Fruit fly (Drosophila melanogaster) whole organism: Measurements from ENCODE around the gene CG11694.

Source experiments
- CG8478 ChIP-seq: fragments of >200 bp; optimal IDR thresholded peaks from 2 replicates; lab custom pipeline; 2018; ENCODE audit warnings: inconsistent platforms
- Dll ChIP-seq: fragments of >200 bp; optimal IDR thresholded peaks from 2 replicates; lab custom pipeline; 2017
- EcR ChIP-seq, 2 experiments: fragments of >200 bp; optimal IDR thresholded peaks; 2 replicates each; lab custom pipeline; 2017; ENCODE audit warnings: missing biosample characterization in 2 of 2, missing genetic modification characterization in 2 of 2, missing genetic modification reagents in 2 of 2
- pan ChIP-seq: fragments of >200 bp; optimal IDR thresholded peaks from 2 replicates; lab custom pipeline; 2017
- psq ChIP-seq: fragments of >200 bp; optimal IDR thresholded peaks from 2 replicates; lab custom pipeline; 2017
- usp ChIP-seq: fragments of >200 bp; optimal IDR thresholded peaks from 2 replicates; lab custom pipeline; 2017; ENCODE audit warnings: missing biosample characterization, missing genetic modification characterization, mixed read lengths

DNA sequence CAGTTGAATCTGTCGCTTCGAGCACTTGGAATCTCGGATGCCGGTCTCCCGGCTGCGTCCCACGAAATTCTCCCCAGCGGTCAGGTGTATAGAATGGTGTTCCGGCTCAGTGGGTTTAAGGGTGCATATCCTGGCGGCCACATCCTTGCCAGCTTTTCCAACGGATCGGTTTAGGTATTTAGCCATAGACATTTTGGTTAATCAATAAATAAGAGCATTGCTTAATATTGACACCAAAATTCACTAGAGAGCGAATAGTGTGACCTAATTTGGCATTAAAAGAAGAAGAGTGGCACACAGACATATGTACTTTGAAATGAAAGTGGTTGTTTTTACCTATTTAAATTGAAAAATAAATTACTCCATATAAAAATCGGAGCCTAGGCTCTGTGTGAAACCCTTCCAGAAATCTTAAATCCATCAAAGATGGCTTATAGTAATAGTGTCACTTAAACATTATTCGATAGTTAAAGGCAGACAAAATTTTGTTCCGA, 31.4 kb upstream of the CG11694 start, which contains the start of the genes PNKP and COX7AL:
- TF ChIP-seq CG8478 (no peak), usp (GFP tag; lab: Kevin White, UChicago) (no peak), Dll (lab: Kevin White, UChicago) (no peak), EcR (GFP tag; optimal IDR thresholded peaks at IDR 0.05; lab: Kevin White, UChicago) (no peak), pan (no peak), psq (no peak)
